Fruit fly (Drosophila melanogaster) whole organism, prepupa: Measurements from ENCODE around the gene CG8641.

ENCODE experiments used
- CG10631 ChIP-seq: fragments of 200-800 bp; sonication (Bioruptor generic); optimal IDR thresholded peaks from 2 replicates; lab custom pipeline; 2016; ENCODE audit warnings: missing biosample characterization, missing genetic modification characterization
- CG10669 ChIP-seq: fragments of 200-800 bp; sonication (Bioruptor generic); optimal IDR thresholded peaks from 3 replicates; lab custom pipeline; 2018; ENCODE audit warnings: missing biosample characterization, mild to moderate bottlenecking, missing genetic modification characterization, moderate library complexity
- CG11294 ChIP-seq: fragments of 200-800 bp; sonication (Bioruptor generic); IDR thresholded peaks from 2 replicates; pipeline ENCODE4 v1.3.6; 2022; ENCODE audit warnings: missing biosample characterization, missing genetic modification characterization
- CG11762 ChIP-seq: fragments of 200-800 bp; sonication (Bioruptor generic); optimal IDR thresholded peaks from 3 replicates; lab custom pipeline; 2016; ENCODE audit warnings: missing biosample characterization, missing genetic modification characterization; ENCODE audit not compliant: insufficient read depth
- CG15336 ChIP-seq: fragments of 200-800 bp; sonication (Bioruptor generic); IDR thresholded peaks from 2 replicates; pipeline ENCODE4 v1.3.6; 2022; ENCODE audit warnings: missing biosample characterization, missing genetic modification characterization
- CG1621 ChIP-seq: fragments of 200-800 bp; sonication (Bioruptor generic); optimal IDR thresholded peaks from 3 replicates; lab custom pipeline; 2018; ENCODE audit warnings: missing biosample characterization, mild to moderate bottlenecking, missing genetic modification characterization
- CG31627 ChIP-seq: fragments of 200-800 bp; sonication (Bioruptor generic); optimal IDR thresholded peaks from 3 replicates; lab custom pipeline; 2016; ENCODE audit warnings: missing biosample characterization, missing genetic modification characterization
- CG34406 ChIP-seq: fragments of 200-800 bp; sonication (Bioruptor generic); optimal IDR thresholded peaks from 3 replicates; lab custom pipeline; 2016; ENCODE audit warnings: missing biosample characterization, missing genetic modification characterization
- CG3919 ChIP-seq: fragments of 200-800 bp; sonication (Bioruptor generic); optimal IDR thresholded peaks from 3 replicates; lab custom pipeline; 2016; ENCODE audit warnings: missing biosample characterization, missing genetic modification characterization
- CG6163 ChIP-seq: fragments of 200-800 bp; sonication (Bioruptor generic); IDR thresholded peaks from 3 replicates; pipeline ENCODE4 v1.3.6; 2022; ENCODE audit warnings: missing biosample characterization, missing genetic modification characterization
- CG6276 ChIP-seq: fragments of 200-800 bp; sonication (Bioruptor generic); optimal IDR thresholded peaks from 2 replicates; lab custom pipeline; 2017; ENCODE audit warnings: missing biosample characterization, mild to moderate bottlenecking, missing genetic modification characterization
- CG6792 ChIP-seq: fragments of 200-800 bp; sonication (Bioruptor generic); optimal IDR thresholded peaks from 3 replicates; lab custom pipeline; 2016; ENCODE audit warnings: missing biosample characterization, missing genetic modification characterization
- CG6808 ChIP-seq: fragments of 200-800 bp; sonication (Bioruptor generic); optimal IDR thresholded peaks from 3 replicates; lab custom pipeline; 2017; ENCODE audit warnings: missing biosample characterization, missing genetic modification characterization, mild to moderate bottlenecking, moderate library complexity, missing genetic modification reagents
- CG7368 ChIP-seq: fragments of 200-800 bp; sonication (Bioruptor generic); optimal IDR thresholded peaks from 3 replicates; lab custom pipeline; 2016; ENCODE audit warnings: missing biosample characterization, missing genetic modification characterization
- CG8119 ChIP-seq: fragments of 200-800 bp; sonication (Bioruptor generic); IDR thresholded peaks from 3 replicates; pipeline ENCODE4 v1.3.6; 2022; ENCODE audit warnings: missing biosample characterization, missing genetic modification characterization
- Eip75B ChIP-seq: fragments of 200-800 bp; sonication (Bioruptor generic); optimal IDR thresholded peaks from 3 replicates; lab custom pipeline; 2016; ENCODE audit warnings: missing biosample characterization, missing genetic modification characterization
- Eip78C ChIP-seq: fragments of 200-800 bp; sonication (Bioruptor generic); peaks from one replicate; lab custom pipeline; 2016; ENCODE audit warnings: missing biosample characterization, missing genetic modification characterization
- Ets21C ChIP-seq: fragments of 200-800 bp; sonication (Bioruptor generic); optimal IDR thresholded peaks from 3 replicates; lab custom pipeline; 2016; ENCODE audit warnings: missing biosample characterization, missing genetic modification characterization
- Ets96B ChIP-seq: fragments of 200-800 bp; optimal IDR thresholded peaks from 2 replicates; lab custom pipeline; 2019; ENCODE audit warnings: missing biosample characterization, mild to moderate bottlenecking, missing genetic modification characterization, moderate library complexity
- Gug ChIP-seq: fragments of 200-800 bp; sonication (Bioruptor generic); IDR thresholded peaks from 2 replicates; pipeline ENCODE4 v1.3.6; 2022; ENCODE audit warnings: missing biosample characterization, missing genetic modification characterization
- Hr38 ChIP-seq: sonication (Bioruptor generic); optimal IDR thresholded peaks from 2 replicates; lab custom pipeline; 2016; ENCODE audit warnings: missing biosample characterization, missing genetic modification characterization
- Hr39 ChIP-seq: fragments of 200-800 bp; sonication (Bioruptor generic); optimal IDR thresholded peaks from 2 replicates; lab custom pipeline; 2016; ENCODE audit warnings: missing biosample characterization, missing genetic modification characterization
- Hr4 ChIP-seq: fragments of 200-800 bp; sonication (Bioruptor generic); optimal IDR thresholded peaks from 3 replicates; lab custom pipeline; 2016; ENCODE audit warnings: missing biosample characterization, missing genetic modification characterization
- Met ChIP-seq: fragments of 200-800 bp; sonication (Bioruptor generic); optimal IDR thresholded peaks from 3 replicates; lab custom pipeline; 2016; ENCODE audit warnings: missing biosample characterization, missing genetic modification characterization
- OdsH ChIP-seq: fragments of 200-800 bp; sonication (Bioruptor generic); optimal IDR thresholded peaks from 3 replicates; lab custom pipeline; 2016; ENCODE audit warnings: missing biosample characterization, missing genetic modification characterization
- Smox ChIP-seq: fragments of 200-800 bp; sonication (Bioruptor generic); optimal IDR thresholded peaks from 3 replicates; lab custom pipeline; 2016; ENCODE audit warnings: missing biosample characterization, missing genetic modification characterization
- Sox102F ChIP-seq: fragments of 200-800 bp; sonication (Bioruptor generic); optimal IDR thresholded peaks from 2 replicates; lab custom pipeline; 2016; ENCODE audit warnings: missing biosample characterization, mild to moderate bottlenecking, missing genetic modification characterization
- Sox14 ChIP-seq: fragments of 200-800 bp; sonication (Bioruptor generic); optimal IDR thresholded peaks from 3 replicates; lab custom pipeline; 2016; ENCODE audit warnings: missing biosample characterization, missing genetic modification characterization
- Sox15 ChIP-seq: fragments of 200-800 bp; sonication (Bioruptor generic); optimal IDR thresholded peaks from 3 replicates; lab custom pipeline; 2016; ENCODE audit warnings: missing biosample characterization, missing genetic modification characterization
- achi ChIP-seq: fragments of 200-800 bp; sonication (Bioruptor generic); optimal IDR thresholded peaks from 3 replicates; lab custom pipeline; 2016; ENCODE audit warnings: missing biosample characterization, missing genetic modification characterization
- acj6 ChIP-seq: fragments of 200-800 bp; sonication (Bioruptor generic); optimal IDR thresholded peaks from 3 replicates; lab custom pipeline; 2016; ENCODE audit warnings: missing biosample characterization, missing genetic modification characterization
- cyc ChIP-seq: fragments of 200-800 bp; sonication (Bioruptor generic); optimal IDR thresholded peaks from 3 replicates; lab custom pipeline; 2016; ENCODE audit warnings: missing biosample characterization, missing genetic modification characterization
- dac ChIP-seq: fragments of 200-800 bp; sonication (Bioruptor generic); optimal IDR thresholded peaks from 2 replicates; lab custom pipeline; 2017; ENCODE audit warnings: missing biosample characterization, mild to moderate bottlenecking, missing genetic modification characterization
- dsx ChIP-seq: fragments of 200-800 bp; optimal IDR thresholded peaks from 3 replicates; lab custom pipeline; 2019; ENCODE audit warnings: missing biosample characterization, mild to moderate bottlenecking, missing genetic modification characterization, moderate library complexity; ENCODE audit not compliant: poor library complexity, severe bottlenecking
- eg ChIP-seq: fragments of 200-800 bp; sonication (Bioruptor generic); IDR thresholded peaks from 3 replicates; pipeline ENCODE4 v1.3.6; 2022; ENCODE audit warnings: missing biosample characterization, missing genetic modification characterization
- esn ChIP-seq: fragments of 200-800 bp; sonication (Bioruptor generic); optimal IDR thresholded peaks from 2 replicates; lab custom pipeline; 2016; ENCODE audit warnings: missing biosample characterization, mild to moderate bottlenecking, missing genetic modification characterization, moderate library complexity
- fd59A ChIP-seq: fragments of 200-800 bp; sonication (Bioruptor generic); optimal IDR thresholded peaks from 2 replicates; lab custom pipeline; 2017; ENCODE audit warnings: missing biosample characterization, mild to moderate bottlenecking, missing genetic modification characterization, missing genetic modification reagents
- fd85E ChIP-seq: fragments of 200-800 bp; sonication (Bioruptor generic); optimal IDR thresholded peaks from 3 replicates; lab custom pipeline; 2016; ENCODE audit warnings: missing biosample characterization, missing genetic modification characterization
- fkh ChIP-seq: fragments of 200-800 bp; sonication (Bioruptor generic); optimal IDR thresholded peaks from 3 replicates; lab custom pipeline; 2017; ENCODE audit warnings: missing biosample characterization, mild to moderate bottlenecking, missing genetic modification characterization, moderate library complexity
- lz ChIP-seq: fragments of 200-800 bp; sonication (Bioruptor generic); optimal IDR thresholded peaks from 3 replicates; lab custom pipeline; 2016; ENCODE audit warnings: missing biosample characterization, missing genetic modification characterization
- pdm3 ChIP-seq: fragments of 200-800 bp; sonication (Bioruptor generic); optimal IDR thresholded peaks from 3 replicates; lab custom pipeline; 2016; ENCODE audit warnings: missing biosample characterization, missing genetic modification characterization
- svp ChIP-seq: fragments of 200-800 bp; sonication (Bioruptor generic); peaks from one replicate; lab custom pipeline; 2016; ENCODE audit warnings: missing biosample characterization, missing genetic modification characterization
- vri ChIP-seq: fragments of 200-800 bp; sonication (Bioruptor generic); optimal IDR thresholded peaks from 3 replicates; lab custom pipeline; 2016; ENCODE audit warnings: missing biosample characterization, mild to moderate bottlenecking, missing genetic modification characterization

Gene CG8641

DNA sequence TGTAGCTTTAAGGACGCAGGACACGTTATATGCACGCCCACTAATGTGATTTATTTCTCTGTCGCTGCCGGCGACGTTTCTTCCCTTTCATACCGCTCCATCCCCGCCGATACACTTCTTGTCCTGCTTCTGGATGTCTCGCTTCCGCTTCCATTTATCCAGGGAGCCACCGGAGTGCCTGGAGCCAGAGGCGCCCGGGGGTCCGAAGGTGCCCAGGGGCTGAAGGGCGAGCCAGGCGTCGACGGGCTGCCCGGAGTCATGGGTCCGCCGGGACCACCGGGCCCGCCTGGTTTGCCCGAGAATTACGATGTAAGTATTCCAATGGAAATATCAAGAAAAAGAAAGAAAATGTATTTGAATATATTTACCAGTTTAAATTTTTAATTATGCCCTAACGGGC, 39.4 kb downstream of the CG8641 start:
- no peak for TF ChIP-seq CG1621 (tag; lab: Kevin White, UChicago)
- no peak for TF ChIP-seq pdm3
- no peak for TF ChIP-seq CG11762 (GFP tag; lab: Kevin White, UChicago)
- no peak for TF ChIP-seq fkh
- TF ChIP-seq CG6276, result no peak
- TF ChIP-seq CG6163 (GFP tag; lab: Robert Waterston, UW), result no peak
- no peak for TF ChIP-seq CG10631 (GFP tag; lab: Kevin White, UChicago)
- no peak for TF ChIP-seq lz (GFP tag; lab: Kevin White, UChicago)
- TF ChIP-seq cyc, result no peak
- TF ChIP-seq dac (GFP tag; lab: Kevin White, UChicago), result no peak
- no peak for TF ChIP-seq svp (GFP tag; lab: Kevin White, UChicago)
- no peak for TF ChIP-seq Hr38
- no peak for TF ChIP-seq fd59A
- no peak for TF ChIP-seq Eip78C
- TF ChIP-seq Eip75B, result no peak
- no peak for TF ChIP-seq vri
- TF ChIP-seq Sox15 (GFP tag; lab: Kevin White, UChicago), result no peak
- TF ChIP-seq CG7368 (GFP tag; lab: Kevin White, UChicago), result no peak
- no peak for TF ChIP-seq OdsH
- no peak for TF ChIP-seq CG8119 (GFP tag; lab: Robert Waterston, UW)

DNA sequence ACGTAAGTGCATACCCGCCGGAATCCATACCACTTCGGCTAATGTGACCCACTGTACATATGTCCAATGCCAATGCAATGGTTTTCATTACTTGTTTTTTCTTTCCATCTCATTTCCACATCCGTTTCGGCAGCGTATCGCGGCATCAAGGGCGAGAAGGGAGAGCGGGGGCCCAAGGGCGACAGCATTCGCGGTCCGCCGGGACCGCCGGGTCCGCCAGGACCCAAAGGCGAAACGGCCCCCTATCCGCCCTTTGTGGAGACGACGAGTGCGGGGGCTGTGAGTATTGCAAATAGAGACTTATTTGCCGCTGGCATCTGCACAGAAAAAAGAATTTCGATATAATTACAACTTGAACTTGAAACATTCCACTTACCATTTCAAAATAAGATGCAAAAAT, 42.2 kb downstream of the CG8641 start:
- TF ChIP-seq Hr4, result no peak
- TF ChIP-seq CG10631 (GFP tag; lab: Kevin White, UChicago), result no peak
- TF ChIP-seq CG6276, result no peak
- TF ChIP-seq OdsH, result no peak
- TF ChIP-seq dsx (GFP tag; lab: Kevin White, UChicago), result no peak
- no peak for TF ChIP-seq CG6808 (GFP tag; lab: Kevin White, UChicago)
- no peak for TF ChIP-seq Sox14 (GFP tag; lab: Kevin White, UChicago)
- no peak for TF ChIP-seq CG1621 (tag; lab: Kevin White, UChicago)
- TF ChIP-seq CG6792 (GFP tag; lab: Kevin White, UChicago), result no peak
- TF ChIP-seq achi, result no peak
- TF ChIP-seq Smox (GFP tag; lab: Kevin White, UChicago), result no peak
- no peak for TF ChIP-seq Hr39
- no peak for TF ChIP-seq Eip75B
- TF ChIP-seq Met (GFP tag; lab: Kevin White, UChicago), result no peak
- no peak for TF ChIP-seq eg
- no peak for TF ChIP-seq fd85E (GFP tag; lab: Kevin White, UChicago)
- no peak for TF ChIP-seq Ets96B
- no peak for TF ChIP-seq lz (GFP tag; lab: Kevin White, UChicago)
- no peak for TF ChIP-seq esn

DNA sequence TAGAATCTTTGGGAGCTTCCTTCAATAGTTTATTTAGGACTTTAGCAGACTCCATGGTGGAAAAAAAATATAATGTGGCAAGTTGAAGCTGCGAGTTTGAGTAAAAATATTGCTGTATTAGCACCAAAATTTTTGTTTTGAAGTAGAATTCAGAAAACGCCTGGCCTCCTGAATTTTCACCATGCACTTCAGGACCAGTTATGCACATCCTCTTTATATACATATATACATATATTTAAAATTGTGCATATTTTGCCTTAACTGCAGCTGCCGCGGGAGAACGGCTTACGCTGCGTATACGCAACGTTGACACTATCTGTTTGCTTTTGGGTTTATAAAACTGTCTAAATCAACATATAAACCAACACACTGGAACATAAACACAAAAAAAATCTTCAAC, 50.6 kb downstream of the CG8641 start, which contains the start of gene CG17744:
TSS of gene CG17744 (minus strand) at position 101 of the 400 bp plus-strand sequence.
- TF ChIP-seq achi, result no peak
- TF ChIP-seq CG6808 (GFP tag; lab: Kevin White, UChicago), result no peak
- TF ChIP-seq OdsH, result no peak
- no peak for TF ChIP-seq CG10669 (GFP tag; lab: Kevin White, UChicago)
- TF ChIP-seq eg, result no peak
- TF ChIP-seq svp (GFP tag; lab: Kevin White, UChicago), result no peak
- no peak for TF ChIP-seq CG3919 (GFP tag; lab: Kevin White, UChicago)
- no peak for TF ChIP-seq Ets96B
- no peak for TF ChIP-seq CG6792 (GFP tag; lab: Kevin White, UChicago)
- TF ChIP-seq Eip75B, result no peak
- no peak for TF ChIP-seq lz (GFP tag; lab: Kevin White, UChicago)
- TF ChIP-seq fd85E (GFP tag; lab: Kevin White, UChicago), result no peak
- TF ChIP-seq CG8119 (GFP tag; lab: Robert Waterston, UW), result no peak

DNA sequence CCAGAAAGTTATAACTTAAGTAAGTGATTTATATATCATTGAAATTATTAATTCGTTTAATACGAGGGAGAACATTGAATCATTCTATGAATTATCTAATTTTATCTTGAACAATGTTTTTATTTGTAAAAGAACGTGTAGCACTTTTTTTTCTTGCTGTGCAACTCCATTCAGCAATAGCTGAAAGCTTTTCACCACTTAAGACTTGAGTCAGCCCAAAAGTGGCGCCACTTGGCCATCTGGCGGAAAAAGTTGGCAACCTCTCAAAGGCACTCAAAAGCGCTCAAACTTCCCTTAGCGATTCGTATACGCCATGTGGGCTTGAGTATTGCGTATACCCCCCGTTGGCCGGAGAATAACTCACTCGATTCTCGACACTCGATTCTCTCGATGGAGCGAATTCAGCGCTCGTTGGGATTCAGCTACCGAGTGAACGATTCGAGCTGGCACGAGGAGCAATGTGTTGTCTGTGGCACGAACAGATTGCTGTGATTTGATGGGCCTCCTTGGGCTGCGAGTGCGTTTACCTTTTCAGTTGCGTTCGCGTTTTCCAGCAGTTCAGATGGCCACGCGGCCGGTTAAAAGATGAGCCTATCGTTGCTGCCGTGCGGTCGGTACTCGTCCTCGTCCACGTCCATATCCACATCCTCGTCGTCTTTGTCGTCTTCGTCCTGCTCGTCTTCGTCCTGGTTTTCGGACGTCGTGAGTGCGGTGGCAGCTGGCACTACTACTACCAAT, 63.5 kb downstream of the CG8641 start:
- TF ChIP-seq CG11762 (GFP tag; lab: Kevin White, UChicago), result no peak
- peak; percentile 68 for TF ChIP-seq Eip78C
- peak; percentile 95 for TF ChIP-seq CG6276
- TF ChIP-seq Ets96B, result no peak
- TF ChIP-seq CG11294 (GFP tag; lab: Robert Waterston, UW), result no peak
- no peak for TF ChIP-seq fkh
- no peak for TF ChIP-seq Hr38
- peak; percentile 31; the same call in 1 of the 3 replicates for TF ChIP-seq CG8119 (GFP tag; lab: Robert Waterston, UW)
- TF ChIP-seq acj6 (GFP tag; lab: Kevin White, UChicago), result no peak
- TF ChIP-seq eg, result peak; percentile 77
- TF ChIP-seq achi, result peak; percentile 11
- no peak for TF ChIP-seq CG34406 (GFP tag; lab: Kevin White, UChicago)
- no peak for TF ChIP-seq lz (GFP tag; lab: Kevin White, UChicago)
- TF ChIP-seq svp (GFP tag; lab: Kevin White, UChicago), result no peak
- TF ChIP-seq CG6808 (GFP tag; lab: Kevin White, UChicago), result no peak
- TF ChIP-seq CG31627 (GFP tag; lab: Kevin White, UChicago), result no peak
- no peak for TF ChIP-seq Ets21C (GFP tag; lab: Kevin White, UChicago)
- TF ChIP-seq Sox102F (GFP tag; lab: Kevin White, UChicago), result no peak
- TF ChIP-seq dsx (GFP tag; lab: Kevin White, UChicago), result no peak
- peak; percentile 44; the same call in 1 of the 2 replicates for TF ChIP-seq CG15336 (GFP tag; lab: Robert Waterston, UW)
- 0 out of 2 replicates have a peak, but pooled peaks have one; percentile 37 for TF ChIP-seq Gug
